Fruit fly (Drosophila melanogaster) whole organism, pupa: ENCODE measurements around the gene Gcn5.

Source experiments
- CG10348 ChIP-seq: fragments of 200-800 bp; sonication (Bioruptor generic); IDR thresholded peaks from 2 replicates; pipeline ENCODE4 v1.3.6; 2022; ENCODE audit warnings: missing biosample characterization, missing genetic modification characterization
- CG12605 ChIP-seq: fragments of 200-800 bp; sonication (Bioruptor generic); IDR thresholded peaks from 2 replicates; pipeline ENCODE4 v1.3.6; 2022; ENCODE audit warnings: missing biosample characterization, missing genetic modification characterization
- CG13204 ChIP-seq: fragments of 200-800 bp; sonication (Bioruptor generic); optimal IDR thresholded peaks from 2 replicates; lab custom pipeline; 2018; ENCODE audit warnings: missing biosample characterization, mild to moderate bottlenecking, missing genetic modification characterization, moderate library complexity
- CG14655 ChIP-seq: fragments of 200-800 bp; sonication (Bioruptor generic); optimal IDR thresholded peaks from 3 replicates; lab custom pipeline; 2017; ENCODE audit warnings: mild to moderate bottlenecking, missing biosample characterization, missing genetic modification reagents, missing genetic modification characterization
- CG15710 ChIP-seq: fragments of 200-800 bp; sonication (Bioruptor generic); optimal IDR thresholded peaks from 2 replicates; lab custom pipeline; 2018; ENCODE audit warnings: missing biosample characterization, mild to moderate bottlenecking, missing genetic modification characterization, moderate library complexity
- CG17806 ChIP-seq: fragments of 200-800 bp; sonication (Bioruptor generic); optimal IDR thresholded peaks from 2 replicates; lab custom pipeline; 2018; ENCODE audit warnings: missing biosample characterization, mild to moderate bottlenecking, missing genetic modification characterization, moderate library complexity
- CG32121 ChIP-seq: fragments of 200-800 bp; sonication (Bioruptor generic); IDR thresholded peaks from 2 replicates; pipeline ENCODE4 v1.3.6; 2022; ENCODE audit warnings: missing biosample characterization, missing genetic modification characterization
- CG34367 ChIP-seq: fragments of 200-800 bp; sonication (Bioruptor generic); optimal IDR thresholded peaks from 2 replicates; lab custom pipeline; 2018; ENCODE audit warnings: missing biosample characterization, mild to moderate bottlenecking, missing genetic modification characterization
- CG4496 ChIP-seq: fragments of 200-800 bp; sonication (Bioruptor generic); IDR thresholded peaks from 3 replicates; pipeline ENCODE4 v1.3.6; 2022; ENCODE audit warnings: missing biosample characterization, missing genetic modification characterization
- CG8159 ChIP-seq: fragments of 200-800 bp; sonication (Bioruptor generic); optimal IDR thresholded peaks from 3 replicates; lab custom pipeline; 2018; ENCODE audit warnings: missing biosample characterization, mild to moderate bottlenecking, missing genetic modification characterization, moderate library complexity
- CG8301 ChIP-seq: fragments of 200-800 bp; sonication (Bioruptor generic); optimal IDR thresholded peaks from 2 replicates; lab custom pipeline; 2018; ENCODE audit warnings: missing biosample characterization, mild to moderate bottlenecking, missing genetic modification characterization
- CG9948 ChIP-seq: fragments of 200-800 bp; sonication (Bioruptor generic); optimal IDR thresholded peaks from 2 replicates; lab custom pipeline; 2018; ENCODE audit warnings: missing biosample characterization, mild to moderate bottlenecking, missing genetic modification characterization, moderate library complexity
- D1 ChIP-seq: fragments of 200-800 bp; sonication (Bioruptor generic); optimal IDR thresholded peaks from 2 replicates; lab custom pipeline; 2018; ENCODE audit warnings: missing biosample characterization, mild to moderate bottlenecking, missing genetic modification characterization, moderate library complexity
- EcR ChIP-seq: fragments of 200-800 bp; sonication (Bioruptor generic); optimal IDR thresholded peaks from 3 replicates; lab custom pipeline; 2019; ENCODE audit warnings: missing biosample characterization, missing genetic modification characterization, mild to moderate bottlenecking, moderate library complexity, missing genetic modification reagents
- Ets98B ChIP-seq: fragments of 200-800 bp; sonication (Bioruptor generic); IDR thresholded peaks from 2 replicates; pipeline ENCODE4 v1.3.6; 2022; ENCODE audit warnings: missing biosample characterization, missing genetic modification characterization
- Pif1A ChIP-seq: fragments of 200-800 bp; sonication (Bioruptor generic); optimal IDR thresholded peaks from 3 replicates; lab custom pipeline; 2016; ENCODE audit warnings: missing biosample characterization, missing genetic modification characterization
- Pif1B ChIP-seq: fragments of 200-800 bp; sonication (Bioruptor generic); optimal IDR thresholded peaks from 3 replicates; lab custom pipeline; 2016; ENCODE audit warnings: missing biosample characterization, missing genetic modification characterization
- Snoo ChIP-seq: fragments of 200-800 bp; sonication (Bioruptor generic); optimal IDR thresholded peaks from 3 replicates; lab custom pipeline; 2017; ENCODE audit warnings: missing biosample characterization, mild to moderate bottlenecking, missing genetic modification characterization, inconsistent platforms
- fd96Ca ChIP-seq: fragments of 200-800 bp; sonication (Bioruptor generic); IDR thresholded peaks from 3 replicates; pipeline ENCODE4 v1.3.6; 2022; ENCODE audit warnings: missing biosample characterization, missing genetic modification characterization
- gl ChIP-seq: fragments of 200-800 bp; sonication (Bioruptor generic); optimal IDR thresholded peaks from 2 replicates; lab custom pipeline; 2018; ENCODE audit warnings: missing biosample characterization, mild to moderate bottlenecking, missing genetic modification characterization
- rn ChIP-seq: fragments of 200-800 bp; sonication (Bioruptor generic); IDR thresholded peaks from 2 replicates; pipeline ENCODE4 v1.3.6; 2022; ENCODE audit warnings: missing biosample characterization, missing genetic modification characterization

Gene Gcn5

dm6 chr3L:12496428-12497344, 27.1 kb downstream of the Gcn5 start, which contains the start of gene CG10657:
Gene CG10657 (minus strand): TSS chr3L:12497216.
- TF ChIP-seq CG32121 (GFP tag; lab: Robert Waterston, UW) (peak; percentile 35; the same call in 1 of the 2 replicates), CG8301 (tag; lab: Kevin White, UChicago) (no peak), Pif1B (GFP tag; lab: Kevin White, UChicago) (no peak), CG15710 (tag; lab: Kevin White, UChicago) (peak; percentile 11), CG9948 (tag; lab: Kevin White, UChicago) (peak; percentile 18), fd96Ca (GFP tag; lab: Robert Waterston, UW) (0 out of 3 replicates have a peak, but pooled peaks have one; percentile 15), CG4496 (GFP tag; lab: Robert Waterston, UW) (0 out of 3 replicates have a peak, but pooled peaks have one; percentile 32), CG17806 (tag; lab: Kevin White, UChicago) (peak; percentile 6)

dm6 chr3L:12495312-12495725, 28.5 kb downstream of the Gcn5 start:
- TF ChIP-seq CG4496 (GFP tag; lab: Robert Waterston, UW) (no peak; the same call in none of the 3 replicates), rn (GFP tag; lab: Robert Waterston, UW) (0 out of 2 replicates have a peak, but pooled peaks have one; percentile 25), gl (tag; lab: Kevin White, UChicago) (peak; percentile 60), Ets98B (GFP tag; lab: Robert Waterston, UW) (peak; percentile 67), CG32121 (GFP tag; lab: Robert Waterston, UW) (peak; percentile 73), fd96Ca (GFP tag; lab: Robert Waterston, UW) (peak; percentile 69; the same call in 2 of the 3 replicates), CG10348 (GFP tag; lab: Robert Waterston, UW) (peak; percentile 20; the same call in 1 of the 2 replicates), CG15710 (tag; lab: Kevin White, UChicago) (peak; percentile 85), EcR (GFP tag; lab: Kevin White, UChicago) (no peak), CG34367 (peak; percentile 75), CG14655 (GFP tag; lab: Kevin White, UChicago) (peak; percentile 95), Pif1B (GFP tag; lab: Kevin White, UChicago) (peak; percentile 83), CG12605 (0 out of 2 replicates have a peak, but pooled peaks have one; percentile 20), CG8159 (peak; percentile 87), CG13204 (no peak), CG9948 (tag; lab: Kevin White, UChicago) (peak; percentile 82), CG17806 (tag; lab: Kevin White, UChicago) (peak; percentile 76), Snoo (peak; percentile 86), Pif1A (GFP tag; lab: Kevin White, UChicago) (peak; percentile 84), D1 (tag; lab: Kevin White, UChicago) (peak; percentile 75), CG8301 (tag; lab: Kevin White, UChicago) (peak; percentile 92)

- TF ChIP-seq fd96Ca (GFP tag; lab: Robert Waterston, UW), result no peak
- TF ChIP-seq Pif1A (GFP tag; lab: Kevin White, UChicago), result no peak
- TF ChIP-seq CG10348 (GFP tag; lab: Robert Waterston, UW), result no peak
- TF ChIP-seq CG12605, result no peak
- TF ChIP-seq CG13204, result no peak
- no peak for TF ChIP-seq CG14655 (GFP tag; lab: Kevin White, UChicago)
Measured at dm6 chr3L:12494273-12494672, 29.5 kb downstream of the Gcn5 start.

dm6 chr3L:12490418-12491035, 33.3 kb downstream of the Gcn5 start, which contains the start of gene CG10660:
Gene CG10660 (minus strand): TSS chr3L:12490676.
- TF ChIP-seq Pif1A (GFP tag; lab: Kevin White, UChicago), result peak; percentile 94
- peak; percentile 96 for TF ChIP-seq fd96Ca (GFP tag; lab: Robert Waterston, UW)
- peak; percentile 94 for TF ChIP-seq CG8301 (tag; lab: Kevin White, UChicago)
- peak; percentile 81; the same call in 1 of the 2 replicates for TF ChIP-seq rn (GFP tag; lab: Robert Waterston, UW)
- peak; percentile 87 for TF ChIP-seq CG15710 (tag; lab: Kevin White, UChicago)
- peak; percentile 95 for TF ChIP-seq CG32121 (GFP tag; lab: Robert Waterston, UW)
- TF ChIP-seq EcR (GFP tag; lab: Kevin White, UChicago), result peak; percentile 50
- TF ChIP-seq CG34367, result peak; percentile 89
- peak; percentile 61 for TF ChIP-seq gl (tag; lab: Kevin White, UChicago)
- peak; percentile 97 for TF ChIP-seq Ets98B (GFP tag; lab: Robert Waterston, UW)
- peak; percentile 89 for TF ChIP-seq CG17806 (tag; lab: Kevin White, UChicago)
- peak; percentile 60 for TF ChIP-seq CG13204
- peak; percentile 85 for TF ChIP-seq Snoo
- peak; percentile 69 for TF ChIP-seq D1 (tag; lab: Kevin White, UChicago)
- peak; percentile 96 for TF ChIP-seq Pif1B (GFP tag; lab: Kevin White, UChicago)
- peak; percentile 85 for TF ChIP-seq CG9948 (tag; lab: Kevin White, UChicago)
- peak; percentile 96 for TF ChIP-seq CG4496 (GFP tag; lab: Robert Waterston, UW)
- TF ChIP-seq CG8159, result peak; percentile 89
- peak; percentile 93 for TF ChIP-seq CG12605
- TF ChIP-seq CG14655 (GFP tag; lab: Kevin White, UChicago), result peak; percentile 94
- TF ChIP-seq CG10348 (GFP tag; lab: Robert Waterston, UW), result peak; percentile 79; the same call in 1 of the 2 replicates
- TF ChIP-seq, all 21 proteins: peak for 21
